Worm (Caenorhabditis elegans) whole organism, late embryonic: ENCODE results near the gene C23G10.10.

Experiments
- C38D4.7 ChIP-seq: fragments of 200-800 bp; sonication (Bioruptor generic); optimal IDR thresholded peaks from 2 replicates; lab custom pipeline; 2018; ENCODE audit warnings: mild to moderate bottlenecking, missing genetic modification characterization, moderate library complexity, missing compliant biosample characterization
- F13H6.1 ChIP-seq: sonication (generic microtip); optimal IDR thresholded peaks from 2 replicates; lab custom pipeline; 2016; ENCODE audit warnings: missing genetic modification characterization, missing compliant biosample characterization
- K02D7.2 ChIP-seq: sonication (generic microtip); optimal IDR thresholded peaks from 2 replicates; lab custom pipeline; 2017; ENCODE audit warnings: mild to moderate bottlenecking, missing genetic modification characterization, missing compliant biosample characterization
- T23F11.4 ChIP-seq: fragments of 200-800 bp; sonication (Bioruptor generic); optimal IDR thresholded peaks from 2 replicates; lab custom pipeline; 2018; ENCODE audit warnings: mild to moderate bottlenecking, missing genetic modification characterization, missing compliant biosample characterization
- Y22D7AL.16 ChIP-seq: sonication (generic microtip); optimal IDR thresholded peaks from 2 replicates; lab custom pipeline; 2016; ENCODE audit warnings: missing genetic modification characterization, missing compliant biosample characterization
- ahr-1 ChIP-seq: sonication (generic microtip); optimal IDR thresholded peaks from 2 replicates; lab custom pipeline; 2016; ENCODE audit warnings: missing genetic modification characterization, missing compliant biosample characterization
- ama-1 ChIP-seq: fragments of 150-350 bp; optimal IDR thresholded peaks from 2 replicates; lab custom pipeline; 2014
- ceh-18 ChIP-seq: sonication (generic microtip); optimal IDR thresholded peaks from 2 replicates; lab custom pipeline; 2016; ENCODE audit warnings: missing genetic modification characterization, missing compliant biosample characterization
- ceh-19 ChIP-seq: fragments of 200-800 bp; sonication (Bioruptor generic); optimal IDR thresholded peaks from 2 replicates; lab custom pipeline; 2018; ENCODE audit warnings: mild to moderate bottlenecking, missing genetic modification characterization, missing compliant biosample characterization
- ceh-2 ChIP-seq: sonication (generic microtip); optimal IDR thresholded peaks from 2 replicates; lab custom pipeline; 2016; ENCODE audit warnings: missing genotype, missing genetic modification characterization, missing compliant biosample characterization
- ceh-22 ChIP-seq: sonication (generic microtip); optimal IDR thresholded peaks from 2 replicates; lab custom pipeline; 2017; ENCODE audit warnings: missing biosample characterization, missing genetic modification characterization
- ceh-24 ChIP-seq: sonication (generic microtip); optimal IDR thresholded peaks from 2 replicates; lab custom pipeline; 2016; ENCODE audit warnings: mild to moderate bottlenecking, missing genetic modification characterization, missing compliant biosample characterization
- ceh-31 ChIP-seq: sonication (generic microtip); optimal IDR thresholded peaks from 2 replicates; lab custom pipeline; 2016; ENCODE audit warnings: missing genetic modification characterization, missing compliant biosample characterization
- ceh-34 ChIP-seq: sonication (generic microtip); optimal IDR thresholded peaks from 2 replicates; lab custom pipeline; 2016; ENCODE audit warnings: mild to moderate bottlenecking, missing genetic modification characterization, missing compliant biosample characterization
- ceh-6 ChIP-seq: fragments of 200-800 bp; sonication (Bioruptor generic); optimal IDR thresholded peaks from 2 replicates; lab custom pipeline; 2018; ENCODE audit warnings: mild to moderate bottlenecking, missing genetic modification characterization, missing compliant biosample characterization
- ceh-9 ChIP-seq: sonication (generic microtip); optimal IDR thresholded peaks from 2 replicates; lab custom pipeline; 2016; ENCODE audit warnings: mild to moderate bottlenecking, missing genetic modification characterization, inconsistent platforms, missing compliant biosample characterization
- dmd-4 ChIP-seq: sonication (generic microtip); optimal IDR thresholded peaks from 2 replicates; lab custom pipeline; 2016; ENCODE audit warnings: borderline replicate concordance, missing genetic modification characterization, missing compliant biosample characterization
- dve-1 ChIP-seq: sonication (generic microtip); optimal IDR thresholded peaks from 2 replicates; lab custom pipeline; 2017; ENCODE audit warnings: antibody characterized with exemption, mild to moderate bottlenecking, missing genetic modification characterization, missing compliant biosample characterization
- elt-2 ChIP-seq: sonication (generic microtip); optimal IDR thresholded peaks from 2 replicates; lab custom pipeline; 2016; ENCODE audit warnings: missing genetic modification reagents, missing genetic modification characterization, missing compliant biosample characterization
- elt-4 ChIP-seq: sonication (generic microtip); optimal IDR thresholded peaks from 2 replicates; lab custom pipeline; 2016; ENCODE audit warnings: missing genetic modification characterization, missing compliant biosample characterization
- eyg-1 ChIP-seq: sonication (generic microtip); optimal IDR thresholded peaks from 2 replicates; lab custom pipeline; 2016; ENCODE audit warnings: missing genotype, missing genetic modification characterization, missing compliant biosample characterization
- fax-1 ChIP-seq: sonication (generic microtip); optimal IDR thresholded peaks from 2 replicates; lab custom pipeline; 2016; ENCODE audit warnings: missing genotype, missing genetic modification characterization, missing compliant biosample characterization
- hlh-15 ChIP-seq: sonication (generic microtip); optimal IDR thresholded peaks from 2 replicates; lab custom pipeline; 2016; ENCODE audit warnings: missing genetic modification characterization, missing compliant biosample characterization
- hlh-8 ChIP-seq: sonication (generic microtip); optimal IDR thresholded peaks from 2 replicates; lab custom pipeline; 2016; ENCODE audit warnings: missing genotype, missing genetic modification characterization, missing compliant biosample characterization
- lim-6 ChIP-seq: sonication (generic microtip); optimal IDR thresholded peaks from 2 replicates; lab custom pipeline; 2016; ENCODE audit warnings: missing genetic modification characterization, missing compliant biosample characterization
- madf-2 ChIP-seq: sonication (generic microtip); optimal IDR thresholded peaks from 2 replicates; lab custom pipeline; 2017; ENCODE audit warnings: missing genetic modification characterization, missing compliant biosample characterization
- nfya-1 ChIP-seq: sonication (generic microtip); optimal IDR thresholded peaks from 2 replicates; lab custom pipeline; 2017; ENCODE audit warnings: missing genetic modification characterization, mild to moderate bottlenecking, missing compliant biosample characterization, antibody characterized with exemption, moderate library complexity
- npax-4 ChIP-seq: sonication (generic microtip); optimal IDR thresholded peaks from 2 replicates; lab custom pipeline; 2016; ENCODE audit warnings: missing genetic modification characterization, missing compliant biosample characterization
- odd-2 ChIP-seq: sonication (generic microtip); optimal IDR thresholded peaks from 2 replicates; lab custom pipeline; 2017; ENCODE audit warnings: antibody characterized with exemption, mild to moderate bottlenecking, missing genetic modification characterization, missing compliant biosample characterization
- pag-3 ChIP-seq: sonication (generic microtip); optimal IDR thresholded peaks from 2 replicates; lab custom pipeline; 2016; ENCODE audit warnings: missing compliant biosample characterization, missing genetic modification characterization, borderline replicate concordance
- pax-1 ChIP-seq: fragments of 150-350 bp; optimal IDR thresholded peaks from 2 replicates; lab custom pipeline; 2014; ENCODE audit warnings: missing biosample characterization, missing genetic modification characterization
- pqm-1 ChIP-seq: sonication (generic microtip); optimal IDR thresholded peaks from 2 replicates; lab custom pipeline; 2016; ENCODE audit warnings: missing genetic modification characterization, missing compliant biosample characterization
- pros-1 ChIP-seq: fragments of 150-350 bp; optimal IDR thresholded peaks from 2 replicates; lab custom pipeline; 2014; ENCODE audit warnings: missing biosample characterization, missing genetic modification reagents, missing genetic modification characterization
- rnt-1 ChIP-seq: sonication (generic microtip); optimal IDR thresholded peaks from 2 replicates; lab custom pipeline; 2016; ENCODE audit warnings: missing genetic modification characterization, missing compliant biosample characterization
- tbx-7 ChIP-seq: sonication (generic microtip); optimal IDR thresholded peaks from 2 replicates; lab custom pipeline; 2016; ENCODE audit warnings: missing genotype, missing genetic modification characterization, missing compliant biosample characterization
- unc-3 ChIP-seq, 2 experiments: fragments of 200-800 bp in 1 of 2; sonication (Bioruptor generic) in 1 of 2; sonication (generic microtip) in 1 of 2; conservative IDR thresholded peaks in 1 of 2; optimal IDR thresholded peaks in 1 of 2; 2 replicates each; pipeline versions ENCODE4 v1.3.6 to Lab custom; 2016 to 2022; ENCODE audit warnings: missing compliant biosample characterization in 2 of 2, missing genetic modification characterization in 2 of 2, missing genetic modification reagents in 1 of 2
- unc-42 ChIP-seq: sonication (generic microtip); optimal IDR thresholded peaks from 2 replicates; lab custom pipeline; 2016; ENCODE audit warnings: missing genotype, missing genetic modification characterization, missing compliant biosample characterization
- unc-55 ChIP-seq: sonication (generic microtip); optimal IDR thresholded peaks from 2 replicates; lab custom pipeline; 2017; ENCODE audit warnings: missing biosample characterization, missing genetic modification reagents, missing genetic modification characterization

C23G10.10 gene

DNA sequence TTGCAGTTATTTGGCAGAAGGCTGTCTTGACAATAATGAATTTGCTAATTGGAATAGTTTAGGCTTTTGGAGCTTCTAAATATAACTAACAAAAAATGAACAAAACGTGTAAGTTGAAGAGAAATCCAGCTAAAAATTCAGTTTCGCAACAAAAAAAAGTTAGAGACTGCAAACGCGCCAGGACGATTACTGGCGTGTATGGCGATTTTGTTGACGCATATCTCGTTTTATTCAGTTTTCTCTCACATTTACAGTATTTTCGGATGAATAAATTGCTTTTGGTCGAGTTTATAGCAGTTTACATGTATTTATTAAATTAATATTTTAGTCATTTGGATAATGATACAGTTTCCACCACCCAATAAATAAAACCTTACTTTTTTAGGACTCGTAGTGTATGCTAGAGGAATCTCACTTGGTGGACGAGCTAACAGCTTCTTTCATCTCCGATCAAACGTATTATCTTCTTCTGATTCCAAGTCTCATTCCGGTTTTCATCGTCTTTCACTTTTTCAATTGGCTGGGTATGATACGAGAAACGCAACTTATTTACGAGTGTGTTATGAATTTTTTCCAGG lies 40.7 kb downstream of the C23G10.10 start, which contains the start of the genes abcf-3 and F42A10.5:
Gene abcf-3 (plus strand): TSS at position 384 of the 578 bp plus-strand sequence.
Gene F42A10.5 (minus strand): TSS at position 458 of the 578 bp plus-strand sequence.
- TF ChIP-seq C38D4.7 (GFP tag; lab: Kevin White, UChicago) (no peak), K02D7.2 (tag; lab: Kevin White, UChicago) (no peak), nfya-1 (tag; lab: Kevin White, UChicago) (peak; percentile 32), elt-2 (tag; lab: Kevin White, UChicago) (peak; percentile 18), F13H6.1 (no peak), unc-42 (tag; lab: Kevin White, UChicago) (no peak), npax-4 (no peak), ceh-2 (tag; lab: Kevin White, UChicago) (no peak)

- peak; percentile 31 for TF ChIP-seq ceh-31 (tag; lab: Kevin White, UChicago)
- TF ChIP-seq rnt-1 (tag; lab: Kevin White, UChicago), result peak; percentile 42
- TF ChIP-seq ceh-18 (tag; lab: Kevin White, UChicago), result peak; percentile 45
- peak; percentile 72 for TF ChIP-seq pax-1 (tag; lab: Kevin White, UChicago)
- no peak for TF ChIP-seq ama-1 (lab: Kevin White, UChicago)
- TF ChIP-seq unc-55, result peak; percentile 44
- no peak for TF ChIP-seq elt-4 (tag; lab: Kevin White, UChicago)
- peak; percentile 35 for TF ChIP-seq nfya-1 (tag; lab: Kevin White, UChicago)
Observed at ce11 chrIII:6170038-6170437, 43.8 kb downstream of the C23G10.10 start.

DNA sequence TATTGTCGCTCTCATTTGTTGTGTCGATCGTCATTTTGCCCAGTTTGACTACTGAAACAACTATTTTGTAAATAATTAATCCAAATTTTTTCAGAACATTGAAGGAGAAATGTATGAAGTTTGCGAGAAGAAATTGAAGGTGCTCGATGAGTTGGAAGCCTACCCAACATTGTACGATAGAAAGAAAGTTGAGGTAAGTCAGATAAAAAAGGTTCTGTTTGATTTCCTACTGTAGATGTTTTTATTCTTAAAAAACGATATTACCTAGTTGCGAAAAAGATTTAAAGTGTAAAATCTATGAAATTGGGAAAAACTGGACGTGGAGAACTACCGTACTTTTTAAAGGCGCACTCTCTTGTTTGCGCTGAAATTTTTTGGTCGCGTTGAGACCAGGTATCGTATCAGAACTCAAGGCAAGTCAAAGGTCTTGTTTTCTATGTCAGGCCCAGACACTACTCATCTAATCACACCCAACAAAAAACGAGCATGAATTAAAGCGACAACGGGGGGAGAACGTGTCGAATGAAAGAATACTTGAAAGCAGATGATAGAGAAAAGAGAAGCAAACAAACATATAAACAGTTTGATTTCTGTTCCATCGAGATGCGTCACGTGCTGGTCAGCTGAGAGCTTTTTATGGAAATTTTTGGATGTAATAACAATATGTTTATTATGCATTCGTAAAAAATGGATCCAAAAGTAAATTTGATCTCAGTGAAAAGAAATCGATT lies 45.2 kb downstream of the C23G10.10 start, which contains the start of gene efk-1:
Gene efk-1 (minus strand): TSS at position 51 of the 731 bp plus-strand sequence.
- TF ChIP-seq lim-6 (tag; lab: Kevin White, UChicago) (no peak), pqm-1 (tag; lab: Kevin White, UChicago) (no peak), npax-4 (no peak), ceh-22 (tag; lab: Kevin White, UChicago) (no peak), pag-3 (tag; lab: Kevin White, UChicago) (no peak), T23F11.4 (no peak), ceh-9 (no peak), dmd-4 (tag; lab: Kevin White, UChicago) (no peak), eyg-1 (tag; lab: Kevin White, UChicago) (no peak), fax-1 (tag; lab: Kevin White, UChicago) (no peak), F13H6.1 (no peak), pax-1 (tag; lab: Kevin White, UChicago) (no peak), odd-2 (tag; lab: Kevin White, UChicago) (no peak), ama-1 (lab: Kevin White, UChicago) (no peak)

ce11 chrIII:6166634-6167033 lies 47.2 kb downstream of the C23G10.10 start:
- TF ChIP-seq elt-4 (tag; lab: Kevin White, UChicago), result no peak
- no peak for TF ChIP-seq tbx-7 (tag; lab: Kevin White, UChicago)
- TF ChIP-seq ceh-34 (tag; lab: Kevin White, UChicago), result no peak
- TF ChIP-seq ceh-19 (GFP tag; lab: Kevin White, UChicago), result no peak
- TF ChIP-seq Y22D7AL.16 (tag; lab: Kevin White, UChicago), result no peak
- TF ChIP-seq hlh-15 (tag; lab: Kevin White, UChicago), result no peak
- no peak for TF ChIP-seq unc-55
- TF ChIP-seq pros-1 (tag; lab: Kevin White, UChicago), result no peak
- TF ChIP-seq ceh-9, result no peak
- no peak for TF ChIP-seq eyg-1 (tag; lab: Kevin White, UChicago)
- no peak for TF ChIP-seq unc-3 (GFP tag; conservative IDR thresholded peaks at IDR 0.05; lab: Robert Waterston, UW)
- no peak for TF ChIP-seq unc-3 (tag; optimal IDR thresholded peaks at IDR 0.05; lab: Kevin White, UChicago)
- no peak for TF ChIP-seq ahr-1 (tag; lab: Kevin White, UChicago)
- no peak for TF ChIP-seq ceh-24 (tag; lab: Kevin White, UChicago)
- TF ChIP-seq odd-2 (tag; lab: Kevin White, UChicago), result no peak
- no peak for TF ChIP-seq lim-6 (tag; lab: Kevin White, UChicago)
- no peak for TF ChIP-seq madf-2
- no peak for TF ChIP-seq dve-1 (tag; lab: Kevin White, UChicago)
- TF ChIP-seq ceh-6 (GFP tag; lab: Kevin White, UChicago), result no peak
- no peak for TF ChIP-seq hlh-8 (tag; lab: Kevin White, UChicago)
- TF ChIP-seq ceh-2 (tag; lab: Kevin White, UChicago), result no peak
- TF ChIP-seq, all 69 proteins: peak for 0
